Worm (Caenorhabditis elegans): Measurements from ENCODE around the gene C10E2.2.
A peak's percentile ranks its signal among the peaks of the same experiment; 100 is the strongest.

The C10E2.2 gene

ce11 chrX:16798621-16799020 lies 53.6 kb downstream of the C10E2.2 start:
- TF ChIP-seq nhr-77 (tag; optimal IDR thresholded peaks at IDR 0.05): no peak
- TF ChIP-seq sea-2 (GFP tag; optimal IDR thresholded peaks at IDR 0.05): no peak
- no peak for TF ChIP-seq lin-15B (tag; optimal IDR thresholded peaks at IDR 0.05)
- no peak for TF ChIP-seq nhr-23 (tag; optimal IDR thresholded peaks at IDR 0.05)
- no peak for TF ChIP-seq unc-62 (GFP tag; optimal IDR thresholded peaks at IDR 0.05)
- no peak for TF ChIP-seq nhr-25 (tag; optimal IDR thresholded peaks at IDR 0.05)
- no peak for TF ChIP-seq ZK546.5 (tag; optimal IDR thresholded peaks at IDR 0.05)
- no peak for TF ChIP-seq mml-1 (tag; optimal IDR thresholded peaks at IDR 0.05)
- no peak for TF ChIP-seq nhr-43 (tag; optimal IDR thresholded peaks at IDR 0.05; ENCODE audit: poor library complexity, severe bottlenecking)
- TF ChIP-seq tbx-2 (tag; optimal IDR thresholded peaks at IDR 0.05): no peak
- peak; percentile 39 for TF ChIP-seq ama-1 (optimal IDR thresholded peaks at IDR 0.05)
- TF ChIP-seq elt-2 (tag; optimal IDR thresholded peaks at IDR 0.05): peak; percentile 14
- no peak for TF ChIP-seq nhr-28 (tag; optimal IDR thresholded peaks at IDR 0.05)
